Worm (Caenorhabditis elegans): ENCODE data around the gene F53F8.5.

DNA sequence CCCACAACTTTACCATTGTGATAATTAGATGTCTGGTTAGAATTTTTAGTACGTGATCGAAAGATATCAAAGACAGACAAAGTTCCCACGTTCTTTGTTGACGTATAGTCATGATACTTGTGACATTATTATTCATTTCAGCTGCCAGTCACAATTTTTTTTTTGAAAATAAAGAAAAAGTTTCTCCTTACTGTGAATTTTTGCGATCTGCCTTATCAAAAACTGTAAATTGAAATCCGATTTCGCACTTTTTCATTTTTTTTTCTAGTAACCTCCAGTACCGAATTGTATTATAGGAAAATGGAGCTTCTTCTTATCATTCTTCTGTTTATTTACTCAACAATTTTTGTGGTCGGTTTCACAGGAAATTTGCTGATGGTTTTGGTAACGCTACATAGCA is 22.7 kb downstream of the F53F8.5 start, which contains the start of gene srsx-35:
- no peak for TF ChIP-seq unc-130 (GFP tag; optimal IDR thresholded peaks at IDR 0.05)
- no peak for TF ChIP-seq ZK546.5 (tag; optimal IDR thresholded peaks at IDR 0.05)
- TF ChIP-seq pha-4 (GFP tag; IDR thresholded peaks at IDR 0.05) = no peak
- no peak for TF ChIP-seq pha-4 (tag; optimal IDR thresholded peaks at IDR 0.05)

All from whole organism, L4 larva.